Fruit fly (Drosophila melanogaster): ENCODE results near the gene Rim.

Gene Rim

dm6 chr3R:17830528-17830927, 85.8 kb downstream of the Rim start:
- no peak for TF ChIP-seq Dll (optimal IDR thresholded peaks at IDR 0.05)

dm6 chr3R:17828653-17829052, 87.7 kb downstream of the Rim start:
- TF ChIP-seq psq (optimal IDR thresholded peaks at IDR 0.05) (no peak), usp (GFP tag; optimal IDR thresholded peaks at IDR 0.05) (no peak), pan (optimal IDR thresholded peaks at IDR 0.05) (no peak), Dll (optimal IDR thresholded peaks at IDR 0.05) (no peak), EcR (GFP tag; optimal IDR thresholded peaks at IDR 0.05) (no peak), CG8478 (optimal IDR thresholded peaks at IDR 0.05) (no peak)

DNA sequence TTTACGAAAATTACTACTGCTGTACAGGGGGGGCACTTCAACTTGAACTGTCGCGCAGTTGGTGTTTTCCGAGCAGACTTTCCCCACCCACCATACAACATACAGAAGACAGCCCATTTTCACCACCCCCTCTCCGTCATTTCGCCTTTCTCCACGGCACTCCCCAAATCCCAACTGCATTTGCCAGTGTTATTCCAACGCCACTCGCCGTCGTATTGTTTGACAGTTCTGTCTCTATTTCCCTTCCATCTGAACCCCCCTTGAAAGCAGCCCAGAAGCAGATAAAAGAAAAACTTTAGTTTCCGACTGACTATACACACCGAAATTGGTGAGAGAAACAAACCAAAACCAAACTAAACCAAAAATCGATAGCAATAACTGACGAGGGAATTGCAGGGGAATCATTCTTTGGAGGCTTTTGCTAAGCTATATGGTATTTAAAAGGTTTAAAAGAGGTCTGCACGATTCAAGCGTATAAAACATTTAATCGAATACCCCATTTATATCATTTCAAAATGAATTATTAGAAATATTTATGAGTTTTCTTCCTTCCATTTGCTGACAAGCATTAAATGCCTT, 89.3 kb downstream of the Rim start:
- TF ChIP-seq EcR (GFP tag; optimal IDR thresholded peaks at IDR 0.05) (no peak), pan (optimal IDR thresholded peaks at IDR 0.05) (no peak), usp (GFP tag; optimal IDR thresholded peaks at IDR 0.05) (no peak), CG8478 (optimal IDR thresholded peaks at IDR 0.05) (no peak), Dll (optimal IDR thresholded peaks at IDR 0.05) (no peak), psq (optimal IDR thresholded peaks at IDR 0.05) (no peak)

- no peak for TF ChIP-seq Dll (optimal IDR thresholded peaks at IDR 0.05)
These were observed 90.4 kb downstream of the Rim start for dm6 chr3R:17825806-17826583.
